Worm (Caenorhabditis elegans) whole organism, L4 larva: ENCODE data around the gene C50B6.9.

Experiments used
- dmd-6 ChIP-seq: fragments of 200-800 bp; sonication (Bioruptor generic); IDR thresholded peaks from 2 replicates; pipeline ENCODE4 v1.3.6; 2022; ENCODE audit warnings: missing genetic modification reagents, missing genetic modification characterization, missing compliant biosample characterization
- dve-1 ChIP-seq: sonication (generic microtip); optimal IDR thresholded peaks from 2 replicates; lab custom pipeline; 2017; ENCODE audit warnings: antibody characterized with exemption, mild to moderate bottlenecking, missing genetic modification characterization, missing compliant biosample characterization; ENCODE audit not compliant: insufficient read depth
- fkh-10 ChIP-seq: fragments of 150-350 bp; optimal IDR thresholded peaks from 2 replicates; lab custom pipeline; 2014; ENCODE audit warnings: missing biosample characterization, missing genetic modification reagents, missing genetic modification characterization
- lin-15B ChIP-seq: fragments of 150-350 bp; sonication (generic microtip); optimal IDR thresholded peaks from 3 replicates; lab custom pipeline; 2014; ENCODE audit warnings: missing biosample characterization, missing genetic modification characterization
- lir-3 ChIP-seq: sonication (generic microtip); optimal IDR thresholded peaks from 2 replicates; lab custom pipeline; 2016; ENCODE audit warnings: mild to moderate bottlenecking, missing genetic modification characterization, missing compliant biosample characterization
- nhr-237 ChIP-seq: sonication (generic microtip); optimal IDR thresholded peaks from 2 replicates; lab custom pipeline; 2017; ENCODE audit warnings: missing biosample characterization, missing genetic modification characterization
- nhr-25 ChIP-seq: sonication (generic microtip); optimal IDR thresholded peaks from 2 replicates; lab custom pipeline; 2017; ENCODE audit warnings: missing genetic modification characterization, mild to moderate bottlenecking, missing compliant biosample characterization, antibody characterized with exemption, moderate library complexity, borderline replicate concordance; ENCODE audit not compliant: insufficient read depth
- nhr-6 ChIP-seq: fragments of 150-350 bp; optimal IDR thresholded peaks from 2 replicates; lab custom pipeline; 2014; ENCODE audit warnings: missing biosample characterization, missing genetic modification characterization
- nhr-76 ChIP-seq: fragments of 150-350 bp; optimal IDR thresholded peaks from 2 replicates; lab custom pipeline; 2014; ENCODE audit warnings: missing biosample characterization, missing genetic modification characterization
- unc-39 ChIP-seq: sonication (generic microtip); optimal IDR thresholded peaks from 2 replicates; lab custom pipeline; 2017; ENCODE audit warnings: missing biosample characterization, missing genetic modification characterization
- unc-62 ChIP-seq, 3 experiments: fragments of 150-350 bp in 1 of 3; sonication (generic microtip); optimal IDR thresholded peaks in 2 of 3; peaks in 1 of 3; 1 replicate in 1 of 3; 2 replicates in 2 of 3; lab custom pipeline; 2014 to 2017; ENCODE audit warnings: missing biosample characterization in 3 of 3, missing genetic modification characterization in 3 of 3, missing genetic modification reagents in 3 of 3, missing genotype in 1 of 3
- zip-11 ChIP-seq: fragments of 200-800 bp; sonication (Bioruptor generic); IDR thresholded peaks from 2 replicates; pipeline ENCODE4 v1.3.6; 2022; ENCODE audit warnings: missing genetic modification characterization, missing compliant biosample characterization

DNA sequence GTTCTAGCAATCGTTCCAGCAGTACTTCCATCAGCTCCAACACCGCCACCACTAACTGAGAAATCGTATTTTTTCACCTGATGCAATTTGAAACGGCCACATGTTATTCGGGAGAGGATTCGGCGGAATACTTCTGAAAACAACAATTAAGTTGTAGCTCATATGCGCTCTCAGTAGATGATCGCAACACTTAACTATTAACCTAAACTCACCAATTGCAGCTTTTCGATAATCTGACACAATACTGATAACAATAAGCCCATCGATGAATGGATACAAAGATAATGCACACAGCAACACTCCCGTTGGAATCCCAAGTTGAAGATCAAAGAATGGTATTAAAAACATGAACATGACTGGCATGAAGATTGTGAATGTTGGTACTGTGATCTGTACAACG is 1.9 kb downstream of the C50B6.9 start:
- TF ChIP-seq nhr-76 (tag; lab: Kevin White, UChicago) = no peak
- no peak for TF ChIP-seq dmd-6 (GFP tag; lab: Robert Waterston, UW)
- TF ChIP-seq unc-62 (GFP tag; optimal IDR thresholded peaks at IDR 0.05 in 1 of 2; lab: Kevin White, UChicago) = peak in 1 of 2 experiments; percentile 96
- TF ChIP-seq unc-62 (tag; optimal IDR thresholded peaks at IDR 0.05; lab: Kevin White, UChicago) = no peak
- TF ChIP-seq fkh-10 (GFP tag; lab: Kevin White, UChicago) = no peak
- no peak for TF ChIP-seq dve-1
- TF ChIP-seq unc-39 (tag; lab: Kevin White, UChicago) = no peak
- TF ChIP-seq nhr-237 (tag; lab: Kevin White, UChicago) = no peak
- no peak for TF ChIP-seq nhr-25 (tag; lab: Kevin White, UChicago)
- no peak for TF ChIP-seq zip-11 (GFP tag; lab: Robert Waterston, UW)
- no peak for TF ChIP-seq nhr-6
- TF ChIP-seq lir-3 (tag; lab: Kevin White, UChicago) = no peak
- TF ChIP-seq lin-15B (tag; lab: Kevin White, UChicago) = no peak
